Worm (Caenorhabditis elegans) whole organism, late embryonic: Measurements from ENCODE around the gene srd-42.

Experiments
- C08G9.2 ChIP-seq: sonication (generic microtip); optimal IDR thresholded peaks from 2 replicates; lab custom pipeline; 2016; ENCODE audit warnings: mild to moderate bottlenecking, missing genetic modification characterization, moderate library complexity, missing compliant biosample characterization
- C38D4.7 ChIP-seq: fragments of 200-800 bp; sonication (Bioruptor generic); optimal IDR thresholded peaks from 2 replicates; lab custom pipeline; 2018; ENCODE audit warnings: mild to moderate bottlenecking, missing genetic modification characterization, moderate library complexity, missing compliant biosample characterization
- K02D7.2 ChIP-seq: sonication (generic microtip); optimal IDR thresholded peaks from 2 replicates; lab custom pipeline; 2017; ENCODE audit warnings: mild to moderate bottlenecking, missing genetic modification characterization, missing compliant biosample characterization
- K09A11.1 ChIP-seq: sonication (generic microtip); optimal IDR thresholded peaks from 2 replicates; lab custom pipeline; 2017; ENCODE audit warnings: antibody characterized with exemption, mild to moderate bottlenecking, missing genetic modification characterization, missing compliant biosample characterization; ENCODE audit not compliant: insufficient read depth
- ahr-1 ChIP-seq: sonication (generic microtip); optimal IDR thresholded peaks from 2 replicates; lab custom pipeline; 2016; ENCODE audit warnings: missing genetic modification characterization, missing compliant biosample characterization
- ama-1 ChIP-seq: fragments of 150-350 bp; optimal IDR thresholded peaks from 2 replicates; lab custom pipeline; 2014
- ceh-14 ChIP-seq: sonication (generic microtip); optimal IDR thresholded peaks from 2 replicates; lab custom pipeline; 2016; ENCODE audit warnings: missing genotype, missing genetic modification characterization, missing compliant biosample characterization
- ceh-18 ChIP-seq: sonication (generic microtip); optimal IDR thresholded peaks from 2 replicates; lab custom pipeline; 2016; ENCODE audit warnings: missing genetic modification characterization, missing compliant biosample characterization
- ceh-19 ChIP-seq: fragments of 200-800 bp; sonication (Bioruptor generic); optimal IDR thresholded peaks from 2 replicates; lab custom pipeline; 2018; ENCODE audit warnings: mild to moderate bottlenecking, missing genetic modification characterization, missing compliant biosample characterization
- ceh-22 ChIP-seq: sonication (generic microtip); optimal IDR thresholded peaks from 2 replicates; lab custom pipeline; 2017; ENCODE audit warnings: missing biosample characterization, missing genetic modification characterization
- ceh-24 ChIP-seq: sonication (generic microtip); optimal IDR thresholded peaks from 2 replicates; lab custom pipeline; 2016; ENCODE audit warnings: mild to moderate bottlenecking, missing genetic modification characterization, missing compliant biosample characterization
- ceh-30 ChIP-seq: fragments of 150-350 bp; optimal IDR thresholded peaks from 2 replicates; lab custom pipeline; 2014; ENCODE audit warnings: missing biosample characterization, missing genetic modification characterization
- ceh-31 ChIP-seq: sonication (generic microtip); optimal IDR thresholded peaks from 2 replicates; lab custom pipeline; 2016; ENCODE audit warnings: missing genetic modification characterization, missing compliant biosample characterization
- ceh-48 ChIP-seq: sonication (generic microtip); optimal IDR thresholded peaks from 2 replicates; lab custom pipeline; 2016; ENCODE audit warnings: missing genetic modification characterization, inconsistent platforms, missing compliant biosample characterization
- ceh-6 ChIP-seq: fragments of 200-800 bp; sonication (Bioruptor generic); optimal IDR thresholded peaks from 2 replicates; lab custom pipeline; 2018; ENCODE audit warnings: mild to moderate bottlenecking, missing genetic modification characterization, missing compliant biosample characterization
- ceh-9 ChIP-seq: sonication (generic microtip); optimal IDR thresholded peaks from 2 replicates; lab custom pipeline; 2016; ENCODE audit warnings: mild to moderate bottlenecking, missing genetic modification characterization, inconsistent platforms, missing compliant biosample characterization
- che-1 ChIP-seq: sonication (generic microtip); optimal IDR thresholded peaks from 2 replicates; lab custom pipeline; 2016; ENCODE audit warnings: mild to moderate bottlenecking, missing genetic modification characterization, missing compliant biosample characterization
- dve-1 ChIP-seq: sonication (generic microtip); optimal IDR thresholded peaks from 2 replicates; lab custom pipeline; 2017; ENCODE audit warnings: antibody characterized with exemption, mild to moderate bottlenecking, missing genetic modification characterization, missing compliant biosample characterization
- elt-2 ChIP-seq: sonication (generic microtip); optimal IDR thresholded peaks from 2 replicates; lab custom pipeline; 2016; ENCODE audit warnings: missing genetic modification reagents, missing genetic modification characterization, missing compliant biosample characterization
- ets-4 ChIP-seq: sonication (generic microtip); optimal IDR thresholded peaks from 2 replicates; lab custom pipeline; 2016; ENCODE audit warnings: missing genetic modification characterization, missing compliant biosample characterization
- eyg-1 ChIP-seq: sonication (generic microtip); optimal IDR thresholded peaks from 2 replicates; lab custom pipeline; 2016; ENCODE audit warnings: missing genotype, missing genetic modification characterization, missing compliant biosample characterization
- fax-1 ChIP-seq: sonication (generic microtip); optimal IDR thresholded peaks from 2 replicates; lab custom pipeline; 2016; ENCODE audit warnings: missing genotype, missing genetic modification characterization, missing compliant biosample characterization
- fkh-10 ChIP-seq: fragments of 150-350 bp; optimal IDR thresholded peaks from 2 replicates; lab custom pipeline; 2014; ENCODE audit warnings: missing biosample characterization, missing genetic modification reagents, missing genetic modification characterization
- fkh-6 ChIP-seq: sonication (generic microtip); optimal IDR thresholded peaks from 2 replicates; lab custom pipeline; 2016; ENCODE audit warnings: missing genetic modification characterization, missing compliant biosample characterization
- gmeb-2 ChIP-seq: sonication (generic microtip); optimal IDR thresholded peaks from 2 replicates; lab custom pipeline; 2016; ENCODE audit warnings: missing genetic modification characterization, inconsistent platforms, missing compliant biosample characterization
- hlh-8 ChIP-seq: sonication (generic microtip); optimal IDR thresholded peaks from 2 replicates; lab custom pipeline; 2016; ENCODE audit warnings: missing genotype, missing genetic modification characterization, missing compliant biosample characterization
- lin-11 ChIP-seq: fragments of 200-800 bp; sonication (Bioruptor generic); optimal IDR thresholded peaks from 2 replicates; lab custom pipeline; 2018; ENCODE audit warnings: mild to moderate bottlenecking, missing genetic modification characterization, missing compliant biosample characterization
- mec-3 ChIP-seq: sonication (generic microtip); optimal IDR thresholded peaks from 2 replicates; lab custom pipeline; 2016; ENCODE audit warnings: borderline replicate concordance, missing genetic modification characterization, missing compliant biosample characterization
- nfya-1 ChIP-seq: sonication (generic microtip); optimal IDR thresholded peaks from 2 replicates; lab custom pipeline; 2017; ENCODE audit warnings: missing genetic modification characterization, mild to moderate bottlenecking, missing compliant biosample characterization, antibody characterized with exemption, moderate library complexity
- nhr-11 ChIP-seq: fragments of 150-350 bp; optimal IDR thresholded peaks from 2 replicates; lab custom pipeline; 2014; ENCODE audit warnings: missing biosample characterization, missing genetic modification characterization
- nhr-232 ChIP-seq: sonication (generic microtip); optimal IDR thresholded peaks from 2 replicates; lab custom pipeline; 2016; ENCODE audit warnings: missing genetic modification characterization, missing compliant biosample characterization
- npax-4 ChIP-seq: sonication (generic microtip); optimal IDR thresholded peaks from 2 replicates; lab custom pipeline; 2016; ENCODE audit warnings: missing genetic modification characterization, missing compliant biosample characterization
- odd-2 ChIP-seq: sonication (generic microtip); optimal IDR thresholded peaks from 2 replicates; lab custom pipeline; 2017; ENCODE audit warnings: antibody characterized with exemption, mild to moderate bottlenecking, missing genetic modification characterization, missing compliant biosample characterization
- pag-3 ChIP-seq: sonication (generic microtip); optimal IDR thresholded peaks from 2 replicates; lab custom pipeline; 2016; ENCODE audit warnings: missing compliant biosample characterization, missing genetic modification characterization, borderline replicate concordance
- pros-1 ChIP-seq: fragments of 150-350 bp; optimal IDR thresholded peaks from 2 replicates; lab custom pipeline; 2014; ENCODE audit warnings: missing biosample characterization, missing genetic modification reagents, missing genetic modification characterization
- ref-2 ChIP-seq: sonication (generic microtip); optimal IDR thresholded peaks from 2 replicates; lab custom pipeline; 2016; ENCODE audit warnings: missing genetic modification characterization, missing compliant biosample characterization
- sox-2 ChIP-seq: fragments of 200-800 bp; sonication (Bioruptor generic); IDR thresholded peaks from 2 replicates; pipeline ENCODE4 v1.3.6; 2022; ENCODE audit warnings: missing genetic modification reagents, missing genetic modification characterization, missing compliant biosample characterization
- syd-9 ChIP-seq: sonication (generic microtip); optimal IDR thresholded peaks from 2 replicates; lab custom pipeline; 2016; ENCODE audit warnings: mild to moderate bottlenecking, missing genetic modification characterization, moderate library complexity, missing compliant biosample characterization
- tbx-7 ChIP-seq: sonication (generic microtip); optimal IDR thresholded peaks from 2 replicates; lab custom pipeline; 2016; ENCODE audit warnings: missing genotype, missing genetic modification characterization, missing compliant biosample characterization
- unc-3 ChIP-seq, 2 experiments: fragments of 200-800 bp in 1 of 2; sonication (Bioruptor generic) in 1 of 2; sonication (generic microtip) in 1 of 2; conservative IDR thresholded peaks in 1 of 2; optimal IDR thresholded peaks in 1 of 2; 2 replicates each; pipeline versions ENCODE4 v1.3.6 to Lab custom; 2016 to 2022; ENCODE audit warnings: missing compliant biosample characterization in 2 of 2, missing genetic modification characterization in 2 of 2, missing genetic modification reagents in 1 of 2
- unc-42 ChIP-seq: sonication (generic microtip); optimal IDR thresholded peaks from 2 replicates; lab custom pipeline; 2016; ENCODE audit warnings: missing genotype, missing genetic modification characterization, missing compliant biosample characterization
- unc-55 ChIP-seq: sonication (generic microtip); optimal IDR thresholded peaks from 2 replicates; lab custom pipeline; 2017; ENCODE audit warnings: missing biosample characterization, missing genetic modification reagents, missing genetic modification characterization
- unc-86 ChIP-seq: sonication (generic microtip); optimal IDR thresholded peaks from 2 replicates; lab custom pipeline; 2016; ENCODE audit warnings: missing genetic modification characterization, missing compliant biosample characterization
- zip-5 ChIP-seq: sonication (generic microtip); optimal IDR thresholded peaks from 2 replicates; lab custom pipeline; 2016; ENCODE audit warnings: missing genetic modification characterization, missing compliant biosample characterization
- ztf-16 ChIP-seq: sonication (generic microtip); optimal IDR thresholded peaks from 2 replicates; lab custom pipeline; 2017; ENCODE audit warnings: missing genetic modification characterization, missing compliant biosample characterization

Gene srd-42

DNA sequence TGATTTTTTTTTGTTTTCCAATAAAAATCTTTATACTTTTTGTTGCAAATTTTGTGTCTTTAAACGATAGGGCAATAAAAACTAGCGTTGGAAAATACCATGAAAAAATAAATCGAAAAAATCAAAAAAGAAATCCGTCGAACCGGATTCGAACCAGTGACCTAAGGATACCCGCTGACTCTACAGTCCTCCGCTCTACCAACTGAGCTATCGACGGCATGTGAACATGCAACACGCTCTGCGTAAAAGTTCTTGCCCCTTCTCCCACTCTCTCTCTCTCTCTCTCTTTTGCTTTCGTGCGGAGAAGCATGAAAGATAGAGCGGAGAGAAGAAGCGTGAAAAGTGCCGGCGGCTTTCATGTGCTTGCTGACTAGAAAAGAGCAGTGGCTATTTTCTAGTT lies 38.7 kb downstream of the srd-42 start (continued):
- TF ChIP-seq unc-42 (tag; lab: Kevin White, UChicago) (no peak), pag-3 (tag; lab: Kevin White, UChicago) (no peak), ama-1 (no peak), C08G9.2 (tag; lab: Kevin White, UChicago) (peak; percentile 72), eyg-1 (peak; percentile 64), ztf-16 (peak; percentile 76), odd-2 (tag; lab: Kevin White, UChicago) (no peak), ceh-31 (tag; lab: Kevin White, UChicago) (peak; percentile 65), ceh-14 (tag; lab: Kevin White, UChicago) (peak; percentile 84), npax-4 (tag; lab: Kevin White, UChicago) (peak; percentile 52), ceh-22 (no peak), ceh-24 (peak; percentile 60), nhr-11 (tag; lab: Kevin White, UChicago) (no peak), ref-2 (tag; lab: Kevin White, UChicago) (peak; percentile 80), ceh-48 (tag; lab: Kevin White, UChicago) (peak; percentile 57), pros-1 (tag; lab: Kevin White, UChicago) (no peak), unc-3 (GFP tag; conservative IDR thresholded peaks at IDR 0.05; lab: Robert Waterston, UW) (peak; percentile 87), unc-3 (tag; optimal IDR thresholded peaks at IDR 0.05; lab: Kevin White, UChicago) (peak; percentile 67), nhr-232 (peak; percentile 71), hlh-8 (peak; percentile 43), fkh-6 (tag; lab: Kevin White, UChicago) (peak; percentile 64), dve-1 (tag; lab: Kevin White, UChicago) (peak; percentile 60), unc-86 (peak; percentile 78), ceh-18 (tag; lab: Kevin White, UChicago) (peak; percentile 53)

DNA sequence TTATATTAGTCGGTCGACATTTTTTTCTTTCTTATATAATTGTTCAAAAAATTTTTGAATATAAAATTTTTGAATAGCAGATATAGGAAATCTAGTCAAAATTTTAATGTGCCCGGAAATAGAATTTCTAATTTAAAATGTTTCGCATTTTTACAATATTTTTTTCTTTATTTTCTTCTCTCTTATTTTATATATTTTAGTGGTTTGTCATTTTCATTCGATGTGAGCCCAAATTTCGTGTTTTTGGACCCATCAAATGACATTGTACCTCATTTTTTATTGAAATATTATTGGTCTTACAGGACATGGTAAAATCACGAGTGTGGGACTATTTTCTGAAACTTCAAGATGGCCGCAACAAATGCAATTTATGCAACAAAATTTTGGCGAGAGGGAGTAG lies 41.1 kb downstream of the srd-42 start, which contains the start of gene K09A11.1:
Gene K09A11.1 (plus strand): TSS at position 301 of the 400 bp plus-strand sequence.
- TF ChIP-seq C38D4.7 (no peak), ceh-30 (no peak), hlh-8 (no peak), unc-55 (no peak), fkh-10 (no peak), nfya-1 (tag; lab: Kevin White, UChicago) (no peak), ceh-6 (GFP tag; lab: Kevin White, UChicago) (no peak), pag-3 (tag; lab: Kevin White, UChicago) (no peak), lin-11 (tag; lab: Kevin White, UChicago) (no peak), syd-9 (tag; lab: Kevin White, UChicago) (no peak), ets-4 (tag; lab: Kevin White, UChicago) (no peak), sox-2 (no peak), K02D7.2 (no peak), ceh-48 (tag; lab: Kevin White, UChicago) (no peak)

DNA sequence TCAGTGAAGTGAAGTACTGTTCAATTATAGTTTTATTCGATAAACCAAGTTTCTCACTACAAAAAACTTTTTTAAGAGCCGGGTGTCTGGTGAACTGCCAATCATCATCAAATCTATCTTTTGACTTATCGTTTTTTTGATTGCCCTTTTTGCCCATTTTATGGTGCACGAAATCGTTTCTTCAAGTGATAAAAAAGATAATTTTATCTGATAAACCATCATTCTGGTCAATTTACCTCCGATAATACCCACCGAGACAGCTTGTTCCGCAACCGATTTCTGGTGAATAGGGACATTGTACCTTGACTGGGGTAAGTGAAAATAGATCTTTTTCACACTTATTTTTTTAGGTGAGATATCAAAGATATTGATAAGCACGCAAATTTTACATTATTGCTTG lies 45.7 kb downstream of the srd-42 start, which contains the start of gene K08H2.10:
Gene K08H2.10 (plus strand): TSS at position 230 of the 400 bp plus-strand sequence.
- TF ChIP-seq elt-2: peak; percentile 92
- no peak for TF ChIP-seq ceh-6 (GFP tag; lab: Kevin White, UChicago)

ce11 chrX:13251914-13252434 lies 51.3 kb downstream of the srd-42 start, which contains the start of gene nhr-32:
nhr-32 (plus strand) TSS chrX:13251964.
- no peak for TF ChIP-seq gmeb-2 (tag; lab: Kevin White, UChicago)
- no peak for TF ChIP-seq fax-1 (tag; lab: Kevin White, UChicago)
- TF ChIP-seq mec-3: no peak
- TF ChIP-seq ceh-14 (tag; lab: Kevin White, UChicago): no peak
- TF ChIP-seq ahr-1: no peak
- TF ChIP-seq zip-5 (tag; lab: Kevin White, UChicago): no peak
- no peak for TF ChIP-seq K09A11.1 (tag; lab: Kevin White, UChicago)
- TF ChIP-seq ceh-19 (GFP tag; lab: Kevin White, UChicago): no peak
- no peak for TF ChIP-seq nhr-11 (tag; lab: Kevin White, UChicago)
- no peak for TF ChIP-seq ceh-9 (tag; lab: Kevin White, UChicago)
- TF ChIP-seq eyg-1: no peak
- TF ChIP-seq ceh-18 (tag; lab: Kevin White, UChicago): no peak
- TF ChIP-seq npax-4 (tag; lab: Kevin White, UChicago): no peak
- no peak for TF ChIP-seq tbx-7 (tag; lab: Kevin White, UChicago)
- TF ChIP-seq C08G9.2 (tag; lab: Kevin White, UChicago): no peak
- TF ChIP-seq sox-2: no peak
- TF ChIP-seq che-1 (tag; lab: Kevin White, UChicago): no peak
